Worm (Caenorhabditis elegans): ENCODE data around the gene K12H6.7.

The K12H6.7 gene

ce11 chrII:2859873-2860821, 23.4 kb upstream of the K12H6.7 start (continued):
- no peak for TF ChIP-seq ztf-3 (GFP tag; optimal IDR thresholded peaks at IDR 0.05)
- no peak for TF ChIP-seq nhr-27 (tag; optimal IDR thresholded peaks at IDR 0.05)
- no peak for TF ChIP-seq hrde-1 (tag; optimal IDR thresholded peaks at IDR 0.05; ENCODE audit: borderline replicate concordance)
- no peak for TF ChIP-seq repo-1 (tag; optimal IDR thresholded peaks at IDR 0.05)
- no peak for TF ChIP-seq C06A6.2 (GFP tag; conservative IDR thresholded peaks at IDR 0.05)
- TF ChIP-seq nfyb-1 (GFP tag; IDR thresholded peaks at IDR 0.05): peak; percentile 67; the same call in 1 of the 2 replicates
- no peak for TF ChIP-seq aptf-2 (GFP tag; conservative IDR thresholded peaks at IDR 0.05)
- TF ChIP-seq ekl-4 (GFP tag; IDR thresholded peaks at IDR 0.05): peak; percentile 35; the same call in 1 of the 2 replicates
- TF ChIP-seq dpl-1 (GFP tag; optimal IDR thresholded peaks at IDR 0.05): no peak
- no peak for TF ChIP-seq F22D6.2 (tag; optimal IDR thresholded peaks at IDR 0.05)
- TF ChIP-seq snpc-1.1 (tag; optimal IDR thresholded peaks at IDR 0.05; ENCODE audit: insufficient read depth): no peak
- no peak for TF ChIP-seq ets-4 (GFP tag; optimal IDR thresholded peaks at IDR 0.05)
- no peak for TF ChIP-seq snpc-1.3 (tag; optimal IDR thresholded peaks at IDR 0.05; ENCODE audit: insufficient read depth)
- TF ChIP-seq madf-3 (GFP tag; IDR thresholded peaks at IDR 0.05): no peak
- TF ChIP-seq K11D2.4 (GFP tag; IDR thresholded peaks at IDR 0.05): no peak
- peak; percentile 75 for TF ChIP-seq D2030.7 (GFP tag; IDR thresholded peaks at IDR 0.05)
- no peak for TF ChIP-seq B0019.2 (GFP tag; conservative IDR thresholded peaks at IDR 0.05)
- no peak for TF ChIP-seq T26A5.8 (tag; optimal IDR thresholded peaks at IDR 0.05)
- TF ChIP-seq cebp-2 (GFP tag; IDR thresholded peaks at IDR 0.05): peak; percentile 83; the same call in 1 of the 2 replicates
- TF ChIP-seq sea-2 (GFP tag; IDR thresholded peaks at IDR 0.05): no peak
- no peak for TF ChIP-seq nfya-2 (GFP tag; IDR thresholded peaks at IDR 0.05)
- TF ChIP-seq Y95B8A.8 (GFP tag; IDR thresholded peaks at IDR 0.05): no peak
- TF ChIP-seq unc-130 (GFP tag; optimal IDR thresholded peaks at IDR 0.05): no peak
- TF ChIP-seq ztf-18 (tag; optimal IDR thresholded peaks at IDR 0.05): peak; percentile 59
- no peak; the same call in 1 of the 2 replicates for TF ChIP-seq dox-1 (GFP tag; IDR thresholded peaks at IDR 0.05)
- no peak for TF ChIP-seq cebp-1 (GFP tag; IDR thresholded peaks at IDR 0.05)
- TF ChIP-seq cebp-1 (tag; optimal IDR thresholded peaks at IDR 0.05): peak; percentile 50
- peak; percentile 17 for TF ChIP-seq lin-54 (GFP tag; optimal IDR thresholded peaks at IDR 0.05)
- TF ChIP-seq snpc-4 (GFP tag; optimal IDR thresholded peaks at IDR 0.05): peak; percentile 41
- peak in 3 of 4 experiments; percentile 31 to 60 (median 33) for TF ChIP-seq snpc-4 (tag; optimal IDR thresholded peaks at IDR 0.05)
- no peak for TF ChIP-seq F55B11.4 (tag; optimal IDR thresholded peaks at IDR 0.05; ENCODE audit: borderline replicate concordance, insufficient read depth)
- no peak for TF ChIP-seq pha-4 (tag; optimal IDR thresholded peaks at IDR 0.05)
- no peak for TF ChIP-seq ama-1 (optimal IDR thresholded peaks at IDR 0.05)
- peak in 1 of 2 experiments; percentile 53 for TF ChIP-seq ama-1 (GFP tag; optimal IDR thresholded peaks at IDR 0.05)
- TF ChIP-seq ztf-6 (GFP tag; IDR thresholded peaks at IDR 0.05): no peak

- no peak for TF ChIP-seq cebp-2 (GFP tag; IDR thresholded peaks at IDR 0.05)
- TF ChIP-seq gei-17 (GFP tag; optimal IDR thresholded peaks at IDR 0.05): no peak
- no peak for TF ChIP-seq Y53G8AR.9 (GFP tag; conservative IDR thresholded peaks at IDR 0.05)
- no peak for TF ChIP-seq lin-54 (GFP tag; optimal IDR thresholded peaks at IDR 0.05)
- no peak for TF ChIP-seq rcor-1 (GFP tag; IDR thresholded peaks at IDR 0.05)
- no peak for TF ChIP-seq mel-28 (tag; optimal IDR thresholded peaks at IDR 0.05; ENCODE audit: borderline replicate concordance)
Measured at ce11 chrII:2859315-2859714, 22.6 kb upstream of the K12H6.7 start.
